Fruit fly (Drosophila melanogaster) whole organism, adult: Measurements from ENCODE around the gene Sema1a.

Experiments
- CG11617 ChIP-seq: fragments of 200-800 bp; sonication (Bioruptor generic); optimal IDR thresholded peaks from 2 replicates; lab custom pipeline; 2017; ENCODE audit warnings: mild to moderate bottlenecking, missing biosample characterization, missing genetic modification reagents, missing genetic modification characterization
- CG33017 ChIP-seq: fragments of 200-800 bp; sonication (Bioruptor generic); optimal IDR thresholded peaks from 2 replicates; lab custom pipeline; 2018; ENCODE audit warnings: missing biosample characterization, mild to moderate bottlenecking, missing genetic modification characterization, moderate library complexity
- Hr96 ChIP-seq: fragments of 200-800 bp; sonication (Bioruptor generic); optimal IDR thresholded peaks from 2 replicates; lab custom pipeline; 2016; ENCODE audit warnings: missing biosample characterization, missing genetic modification characterization
- Mnt ChIP-seq: fragments of 200-800 bp; sonication (Bioruptor generic); optimal IDR thresholded peaks from 2 replicates; lab custom pipeline; 2016; ENCODE audit warnings: missing biosample characterization, mild to moderate bottlenecking, missing genetic modification characterization
- cnc ChIP-seq, 2 experiments: fragments of >200 bp; optimal IDR thresholded peaks; 2 replicates each; lab custom pipeline; 2017
- pad ChIP-seq: fragments of 200-800 bp; sonication (Bioruptor generic); optimal IDR thresholded peaks from 3 replicates; lab custom pipeline; 2017; ENCODE audit warnings: missing biosample characterization, missing genetic modification characterization, mild to moderate bottlenecking, moderate library complexity, missing genetic modification reagents
- tj ChIP-seq: fragments of 200-800 bp; sonication (Bioruptor generic); optimal IDR thresholded peaks from 3 replicates; lab custom pipeline; 2017; ENCODE audit warnings: missing biosample characterization, mild to moderate bottlenecking, missing genetic modification characterization, moderate library complexity

DNA sequence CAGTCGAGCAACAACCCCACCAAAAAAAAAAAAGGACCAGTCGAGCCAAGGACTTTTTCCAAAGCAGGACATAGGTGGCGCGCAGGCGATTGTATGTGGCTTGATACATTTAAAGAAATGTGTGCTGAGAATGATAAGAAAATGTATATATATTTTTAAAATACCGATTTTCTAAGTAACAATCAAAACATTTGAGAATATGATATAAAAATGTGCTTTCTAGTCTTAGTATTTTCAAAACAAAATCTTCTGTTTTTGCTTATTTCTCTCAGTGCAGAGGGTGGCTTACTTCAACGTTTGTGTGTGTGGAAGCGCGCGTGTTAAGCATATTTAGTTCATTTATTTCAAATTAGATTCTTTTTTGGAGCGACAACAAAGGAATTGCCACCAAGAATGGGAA is 60.7 kb downstream of the Sema1a start:
- TF ChIP-seq tj (GFP tag; lab: Kevin White, UChicago) (no peak), Hr96 (no peak), CG33017 (tag; lab: Kevin White, UChicago) (no peak), Mnt (no peak), cnc (optimal IDR thresholded peaks at IDR 0.05; lab: Kevin White, UChicago) (no peak), pad (GFP tag; lab: Kevin White, UChicago) (no peak), CG11617 (no peak)
